Worm (Caenorhabditis elegans): ENCODE data around the gene F58A4.1.

DNA sequence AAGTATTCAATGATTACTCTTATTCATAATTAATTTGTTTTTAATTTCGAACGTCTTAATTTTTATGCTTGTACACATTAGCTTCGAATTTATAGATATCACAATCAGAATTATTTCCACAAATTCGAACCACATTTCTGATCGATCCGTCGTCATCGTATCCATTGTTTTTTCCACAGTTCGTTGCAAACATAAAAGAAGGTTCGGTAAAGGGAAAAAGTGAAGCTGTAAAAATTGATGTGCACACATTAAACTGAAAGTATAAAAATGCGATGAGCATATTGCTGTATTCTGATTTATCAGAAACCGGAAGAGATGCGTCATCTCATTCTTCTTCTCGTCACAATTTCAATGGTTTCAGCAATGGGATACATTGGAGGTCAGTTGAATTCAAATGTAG lies 1.2 kb upstream of the F58A4.1 start, which contains the start of gene C48B4.12:
- TF ChIP-seq hnd-1 (tag; optimal IDR thresholded peaks at IDR 0.05) (no peak), tbx-37 (GFP tag; conservative IDR thresholded peaks at IDR 0.05) (no peak), flt-1 (GFP tag; IDR thresholded peaks at IDR 0.05) (no peak), ceh-13 (GFP tag; optimal IDR thresholded peaks at IDR 0.05) (no peak), ama-1 (optimal IDR thresholded peaks at IDR 0.05) (no peak), ets-7 (tag; optimal IDR thresholded peaks at IDR 0.05) (no peak), pes-1 (GFP tag; IDR thresholded peaks at IDR 0.05) (no peak), B0310.2 (tag; optimal IDR thresholded peaks at IDR 0.05) (no peak), tbx-11 (GFP tag; IDR thresholded peaks at IDR 0.05) (no peak)

All from whole organism, early embryonic.